Worm (Caenorhabditis elegans) whole organism, L4/young adult: ENCODE results near the gene F09C6.14.

Source experiments
- W03F9.2 ChIP-seq: fragments of 150-350 bp; optimal IDR thresholded peaks from 2 replicates; lab custom pipeline; 2014; ENCODE audit warnings: missing biosample characterization, missing genetic modification characterization
- dao-5 ChIP-seq: sonication (generic microtip); optimal IDR thresholded peaks from 2 replicates; lab custom pipeline; 2016; ENCODE audit warnings: missing genotype, missing genetic modification characterization, moderate library complexity, missing compliant biosample characterization
- him-1 ChIP-seq: sonication (generic microtip); optimal IDR thresholded peaks from 2 replicates; lab custom pipeline; 2016; ENCODE audit warnings: missing genotype, missing genetic modification reagents, missing genetic modification characterization, missing compliant biosample characterization

- TF ChIP-seq W03F9.2 (tag; lab: Kevin White, UChicago) (no peak), him-1 (tag; lab: Kevin White, UChicago) (no peak), dao-5 (tag; lab: Kevin White, UChicago) (no peak)
These were observed 45.8 kb upstream of the F09C6.14 start, which contains the start of gene tni-3 for ce11 chrV:16834989-16835388.
